Worm (Caenorhabditis elegans): ENCODE data around the gene W03C9.2.
A peak's percentile ranks its signal among the peaks of the same experiment; 100 is the strongest.

W03C9.2 gene

ce11 chrII:11916555-11916941 is 45.6 kb upstream of the W03C9.2 start:
- TF ChIP-seq nhr-85 (tag): no peak
- no peak for TF ChIP-seq lin-13 (GFP tag; optimal IDR thresholded peaks at IDR 0.05)
- no peak for TF ChIP-seq hlh-17 (GFP tag; optimal IDR thresholded peaks at IDR 0.05; ENCODE audit: borderline replicate concordance)
- no peak for TF ChIP-seq nhr-12 (tag; optimal IDR thresholded peaks at IDR 0.05)
- no peak for TF ChIP-seq aha-1 (tag; optimal IDR thresholded peaks at IDR 0.05)
- no peak for TF ChIP-seq nhr-11 (tag; optimal IDR thresholded peaks at IDR 0.05)
- TF ChIP-seq pax-3 (tag; optimal IDR thresholded peaks at IDR 0.05): no peak
- no peak for TF ChIP-seq irx-1 (tag; optimal IDR thresholded peaks at IDR 0.05)
- no peak for TF ChIP-seq blmp-1 (tag; optimal IDR thresholded peaks at IDR 0.05)
- TF ChIP-seq nhr-77 (tag; optimal IDR thresholded peaks at IDR 0.05): no peak
- TF ChIP-seq nhr-28 (tag; optimal IDR thresholded peaks at IDR 0.05): no peak
- TF ChIP-seq ces-1 (GFP tag; optimal IDR thresholded peaks at IDR 0.05): no peak
- no peak for TF ChIP-seq jun-1 (tag; optimal IDR thresholded peaks at IDR 0.05)

ce11 chrII:11916945-11917344 is 45.2 kb upstream of the W03C9.2 start:
- TF ChIP-seq snpc-4 (tag; optimal IDR thresholded peaks at IDR 0.05): no peak
- TF ChIP-seq efl-1 (optimal IDR thresholded peaks at IDR 0.05): no peak
- peak in 1 of 2 experiments; percentile 63 for TF ChIP-seq efl-1 (GFP tag; optimal IDR thresholded peaks at IDR 0.05 in 1 of 2)

ce11 chrII:11917530-11917952 is 44.6 kb upstream of the W03C9.2 start:
- TF ChIP-seq nhr-20 (tag; optimal IDR thresholded peaks at IDR 0.05) (no peak), nhr-19 (GFP tag; conservative IDR thresholded peaks at IDR 0.05) (no peak), hlh-17 (GFP tag; optimal IDR thresholded peaks at IDR 0.05; ENCODE audit: borderline replicate concordance) (no peak), ztf-4 (tag; optimal IDR thresholded peaks at IDR 0.05) (no peak), lsy-2 (tag; optimal IDR thresholded peaks at IDR 0.05) (no peak), nhr-28 (tag; optimal IDR thresholded peaks at IDR 0.05) (no peak), C16A3.4 (tag; optimal IDR thresholded peaks at IDR 0.05) (no peak), pag-3 (tag; optimal IDR thresholded peaks at IDR 0.05; ENCODE audit: borderline replicate concordance, insufficient read depth) (no peak), ceh-88 (GFP tag; IDR thresholded peaks at IDR 0.05) (no peak), ceh-82 (tag; optimal IDR thresholded peaks at IDR 0.05) (no peak), fkh-10 (GFP tag; optimal IDR thresholded peaks at IDR 0.05) (no peak), C04F5.9 (tag; optimal IDR thresholded peaks at IDR 0.05) (no peak), egl-27 (tag; optimal IDR thresholded peaks at IDR 0.05) (no peak), skn-1 (tag; optimal IDR thresholded peaks at IDR 0.05) (no peak), sup-37 (GFP tag; optimal IDR thresholded peaks at IDR 0.05) (no peak), nhr-90 (tag; optimal IDR thresholded peaks at IDR 0.05; ENCODE audit: poor library complexity) (no peak), aha-1 (tag; optimal IDR thresholded peaks at IDR 0.05) (no peak), unc-86 (tag; optimal IDR thresholded peaks at IDR 0.05) (no peak)

- TF ChIP-seq efl-1 (optimal IDR thresholded peaks at IDR 0.05) (no peak), efl-1 (GFP tag; optimal IDR thresholded peaks at IDR 0.05 in 1 of 2) (peak in 1 of 2 experiments; percentile 61), dsc-1 (tag; optimal IDR thresholded peaks at IDR 0.05) (no peak), lin-35 (GFP tag; optimal IDR thresholded peaks at IDR 0.05) (no peak), irx-1 (tag; optimal IDR thresholded peaks at IDR 0.05) (no peak), unc-98 (GFP tag; IDR thresholded peaks at IDR 0.05) (no peak), nhr-237 (tag; optimal IDR thresholded peaks at IDR 0.05) (no peak)
These were observed 39.2 kb upstream of the W03C9.2 start for ce11 chrII:11922757-11923538.
